Worm (Caenorhabditis elegans): ENCODE data around the gene nhr-235.

Gene nhr-235

ce11 chrII:12625673-12626072, 14.8 kb upstream of the nhr-235 start:
- peak; percentile 35 to 85 for TF ChIP-seq mdl-1 (tag; optimal IDR thresholded peaks at IDR 0.05)
- no peak for TF ChIP-seq tag-97 (GFP tag; IDR thresholded peaks at IDR 0.05)
- TF ChIP-seq zfp-3 (GFP tag; conservative IDR thresholded peaks at IDR 0.05): no peak
- no peak for TF ChIP-seq mep-1 (tag; optimal IDR thresholded peaks at IDR 0.05)
- TF ChIP-seq nhr-41 (GFP tag; IDR thresholded peaks at IDR 0.05): no peak
- no peak for TF ChIP-seq mxl-2 (GFP tag; conservative IDR thresholded peaks at IDR 0.05)
- no peak for TF ChIP-seq tra-1 (GFP tag; IDR thresholded peaks at IDR 0.05)
- no peak for TF ChIP-seq vab-7 (GFP tag; IDR thresholded peaks at IDR 0.05)
- no peak for TF ChIP-seq unc-39 (tag; optimal IDR thresholded peaks at IDR 0.05)
- no peak for TF ChIP-seq rbr-2 (tag; optimal IDR thresholded peaks at IDR 0.05)
- no peak for TF ChIP-seq nhr-6 (tag; optimal IDR thresholded peaks at IDR 0.05)
- TF ChIP-seq unc-130 (GFP tag; optimal IDR thresholded peaks at IDR 0.05): no peak
- TF ChIP-seq dmd-9 (GFP tag; IDR thresholded peaks at IDR 0.05): no peak
- no peak for TF ChIP-seq daf-19 (GFP tag; conservative IDR thresholded peaks at IDR 0.05)
- no peak for TF ChIP-seq snpc-4 (tag; optimal IDR thresholded peaks at IDR 0.05)
- TF ChIP-seq lir-3 (tag; optimal IDR thresholded peaks at IDR 0.05): no peak
- TF ChIP-seq egl-43 (GFP tag; IDR thresholded peaks at IDR 0.05): no peak
- no peak for TF ChIP-seq T20F7.1 (GFP tag; optimal IDR thresholded peaks at IDR 0.05)
- no peak for TF ChIP-seq ceh-82 (tag; optimal IDR thresholded peaks at IDR 0.05)
- TF ChIP-seq ceh-20 (GFP tag; IDR thresholded peaks at IDR 0.05): 0 out of 2 replicates have a peak, but pooled peaks have one; percentile 19
- peak; percentile 41 for TF ChIP-seq nhr-76 (tag; optimal IDR thresholded peaks at IDR 0.05)
- TF ChIP-seq nhr-10 (tag; optimal IDR thresholded peaks at IDR 0.05): peak; percentile 10
- no peak for TF ChIP-seq mdt-29 (GFP tag; IDR thresholded peaks at IDR 0.05)
- peak; percentile 70 for TF ChIP-seq dmd-6 (GFP tag; IDR thresholded peaks at IDR 0.05)
- TF ChIP-seq nhr-25 (tag; optimal IDR thresholded peaks at IDR 0.05; ENCODE audit: borderline replicate concordance, insufficient read depth): peak; percentile 52
- TF ChIP-seq mes-2 (tag; optimal IDR thresholded peaks at IDR 0.05; ENCODE audit: poor library complexity, severe bottlenecking): no peak
- no peak for TF ChIP-seq php-3 (GFP tag; IDR thresholded peaks at IDR 0.05)
- no peak for TF ChIP-seq lin-1 (GFP tag; IDR thresholded peaks at IDR 0.05)
- peak; percentile 68 for TF ChIP-seq mxl-3 (GFP tag; optimal IDR thresholded peaks at IDR 0.05)
- TF ChIP-seq spr-1 (tag; optimal IDR thresholded peaks at IDR 0.05): no peak
- peak; percentile 79 for TF ChIP-seq cey-2 (tag; optimal IDR thresholded peaks at IDR 0.05; ENCODE audit: borderline replicate concordance, insufficient read depth)
- TF ChIP-seq hlh-11 (tag; optimal IDR thresholded peaks at IDR 0.05): peak; percentile 76
- no peak for TF ChIP-seq egl-27 (tag; optimal IDR thresholded peaks at IDR 0.05)
- no peak for TF ChIP-seq fos-1 (tag; optimal IDR thresholded peaks at IDR 0.05)
- no peak for TF ChIP-seq nhr-102 (tag; optimal IDR thresholded peaks at IDR 0.05)
- TF ChIP-seq F49E8.2 (tag; optimal IDR thresholded peaks at IDR 0.05; ENCODE audit: borderline replicate concordance): no peak
- no peak for TF ChIP-seq dve-1 (tag; optimal IDR thresholded peaks at IDR 0.05; ENCODE audit: insufficient read depth)
- no peak for TF ChIP-seq skn-1 (tag; optimal IDR thresholded peaks at IDR 0.05)
- no peak for TF ChIP-seq ces-1 (GFP tag; optimal IDR thresholded peaks at IDR 0.05)
- no peak for TF ChIP-seq ama-1 (optimal IDR thresholded peaks at IDR 0.05)
- no peak for TF ChIP-seq Y48G9A.11 (GFP tag; IDR thresholded peaks at IDR 0.05)
- TF ChIP-seq nhr-42 (GFP tag; IDR thresholded peaks at IDR 0.05): no peak
- TF ChIP-seq zfp-2 (tag; optimal IDR thresholded peaks at IDR 0.05): no peak
- no peak for TF ChIP-seq F44E2.7 (GFP tag; IDR thresholded peaks at IDR 0.05)
- no peak for TF ChIP-seq nhr-237 (tag; optimal IDR thresholded peaks at IDR 0.05)
- TF ChIP-seq nhr-28 (tag; optimal IDR thresholded peaks at IDR 0.05): peak; percentile 90
- no peak for TF ChIP-seq dpl-1 (GFP tag; optimal IDR thresholded peaks at IDR 0.05)
- no peak for TF ChIP-seq Y105C5A.15 (GFP tag; IDR thresholded peaks at IDR 0.05)
- TF ChIP-seq aly-2 (tag; optimal IDR thresholded peaks at IDR 0.05): no peak
- TF ChIP-seq ztf-11 (tag; optimal IDR thresholded peaks at IDR 0.05): no peak
- no peak for TF ChIP-seq ceh-44 (GFP tag; IDR thresholded peaks at IDR 0.05)
- no peak for TF ChIP-seq ceh-28 (tag; optimal IDR thresholded peaks at IDR 0.05)

Data from whole organism, L4 larva.